Worm (Caenorhabditis elegans): ENCODE data around the gene C50H2.13.

ce11 chrV:9911165-9911564 lies 15.2 kb upstream of the C50H2.13 start:
- TF ChIP-seq tbx-2 (tag; optimal IDR thresholded peaks at IDR 0.05) (no peak), pag-3 (tag; optimal IDR thresholded peaks at IDR 0.05; ENCODE audit: borderline replicate concordance) (no peak), odd-2 (tag; optimal IDR thresholded peaks at IDR 0.05) (no peak), madf-2 (tag; optimal IDR thresholded peaks at IDR 0.05) (no peak), ceh-34 (tag; optimal IDR thresholded peaks at IDR 0.05) (no peak), ahr-1 (tag; optimal IDR thresholded peaks at IDR 0.05) (no peak), unc-55 (GFP tag; optimal IDR thresholded peaks at IDR 0.05) (no peak), ceh-30 (tag; optimal IDR thresholded peaks at IDR 0.05) (no peak), nhr-11 (tag; optimal IDR thresholded peaks at IDR 0.05) (no peak)
